Worm (Caenorhabditis elegans): ENCODE results near the gene igdb-1.

DNA sequence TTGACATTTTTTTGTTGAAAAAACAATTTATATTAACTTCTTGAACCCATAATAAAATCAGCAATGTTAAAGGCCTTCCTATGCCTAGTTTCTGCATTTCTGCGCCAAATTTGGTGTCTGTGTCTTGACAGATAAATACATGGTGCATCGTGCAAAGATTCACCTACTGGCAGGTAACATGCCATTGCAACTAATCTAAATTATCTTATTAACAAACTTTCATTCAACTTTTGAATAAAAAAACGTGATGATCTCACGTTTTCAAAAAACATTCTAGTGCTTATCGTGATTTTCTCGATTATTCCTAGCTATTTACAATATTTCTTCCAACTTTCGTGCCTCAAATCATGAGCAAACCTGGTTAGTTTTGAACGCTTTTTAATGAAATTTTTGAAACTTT, 22.2 kb upstream of the igdb-1 start, which contains the start of gene C25G4.7:
- TF ChIP-seq mls-2 (tag; optimal IDR thresholded peaks at IDR 0.05) = no peak
- TF ChIP-seq tbx-8 (GFP tag; optimal IDR thresholded peaks at IDR 0.05) = no peak
- TF ChIP-seq unc-62 (GFP tag; optimal IDR thresholded peaks at IDR 0.05) = no peak
